Fruit fly (Drosophila melanogaster) whole organism, prepupa: ENCODE data around the gene Nt5a.

Source experiments
- Blimp-1 ChIP-seq: fragments of 200-800 bp; sonication (Bioruptor generic); optimal IDR thresholded peaks from 3 replicates; lab custom pipeline; 2017; ENCODE audit warnings: missing biosample characterization, missing genetic modification characterization, mild to moderate bottlenecking, moderate library complexity, missing genetic modification reagents
- CG10631 ChIP-seq: fragments of 200-800 bp; sonication (Bioruptor generic); optimal IDR thresholded peaks from 2 replicates; lab custom pipeline; 2016; ENCODE audit warnings: missing biosample characterization, missing genetic modification characterization
- CG10669 ChIP-seq: fragments of 200-800 bp; sonication (Bioruptor generic); optimal IDR thresholded peaks from 3 replicates; lab custom pipeline; 2018; ENCODE audit warnings: missing biosample characterization, mild to moderate bottlenecking, missing genetic modification characterization, moderate library complexity
- CG11294 ChIP-seq: fragments of 200-800 bp; sonication (Bioruptor generic); IDR thresholded peaks from 2 replicates; pipeline ENCODE4 v1.3.6; 2022; ENCODE audit warnings: missing biosample characterization, missing genetic modification characterization
- CG11762 ChIP-seq: fragments of 200-800 bp; sonication (Bioruptor generic); optimal IDR thresholded peaks from 3 replicates; lab custom pipeline; 2016; ENCODE audit warnings: missing biosample characterization, missing genetic modification characterization; ENCODE audit not compliant: insufficient read depth
- CG11902 ChIP-seq: fragments of 200-800 bp; sonication (Bioruptor generic); optimal IDR thresholded peaks from 3 replicates; lab custom pipeline; 2016; ENCODE audit warnings: missing biosample characterization, missing genetic modification characterization
- CG15336 ChIP-seq: fragments of 200-800 bp; sonication (Bioruptor generic); IDR thresholded peaks from 2 replicates; pipeline ENCODE4 v1.3.6; 2022; ENCODE audit warnings: missing biosample characterization, missing genetic modification characterization
- CG1621 ChIP-seq: fragments of 200-800 bp; sonication (Bioruptor generic); optimal IDR thresholded peaks from 3 replicates; lab custom pipeline; 2018; ENCODE audit warnings: missing biosample characterization, mild to moderate bottlenecking, missing genetic modification characterization
- CG16779 ChIP-seq: fragments of 200-800 bp; sonication (Bioruptor generic); optimal IDR thresholded peaks from 3 replicates; lab custom pipeline; 2017; ENCODE audit warnings: missing biosample characterization, mild to moderate bottlenecking, missing genetic modification characterization
- CG3032 ChIP-seq: fragments of 200-800 bp; optimal IDR thresholded peaks from 2 replicates; lab custom pipeline; 2019; ENCODE audit warnings: missing biosample characterization, mild to moderate bottlenecking, missing genetic modification characterization, moderate library complexity
- CG31627 ChIP-seq: fragments of 200-800 bp; sonication (Bioruptor generic); optimal IDR thresholded peaks from 3 replicates; lab custom pipeline; 2016; ENCODE audit warnings: missing biosample characterization, missing genetic modification characterization
- CG32006 ChIP-seq: fragments of 200-800 bp; sonication (Bioruptor generic); optimal IDR thresholded peaks from 3 replicates; lab custom pipeline; 2017; ENCODE audit warnings: missing biosample characterization, mild to moderate bottlenecking, missing genetic modification characterization
- CG34406 ChIP-seq: fragments of 200-800 bp; sonication (Bioruptor generic); optimal IDR thresholded peaks from 3 replicates; lab custom pipeline; 2016; ENCODE audit warnings: missing biosample characterization, missing genetic modification characterization
- CG4318 ChIP-seq: fragments of 200-800 bp; sonication (Bioruptor generic); optimal IDR thresholded peaks from 3 replicates; lab custom pipeline; 2017; ENCODE audit warnings: missing biosample characterization, mild to moderate bottlenecking, missing genetic modification characterization
- CG6163 ChIP-seq: fragments of 200-800 bp; sonication (Bioruptor generic); IDR thresholded peaks from 3 replicates; pipeline ENCODE4 v1.3.6; 2022; ENCODE audit warnings: missing biosample characterization, missing genetic modification characterization
- CG6276 ChIP-seq: fragments of 200-800 bp; sonication (Bioruptor generic); optimal IDR thresholded peaks from 2 replicates; lab custom pipeline; 2017; ENCODE audit warnings: missing biosample characterization, mild to moderate bottlenecking, missing genetic modification characterization
- CG6792 ChIP-seq: fragments of 200-800 bp; sonication (Bioruptor generic); optimal IDR thresholded peaks from 3 replicates; lab custom pipeline; 2016; ENCODE audit warnings: missing biosample characterization, missing genetic modification characterization
- CG6808 ChIP-seq: fragments of 200-800 bp; sonication (Bioruptor generic); optimal IDR thresholded peaks from 3 replicates; lab custom pipeline; 2017; ENCODE audit warnings: missing biosample characterization, missing genetic modification characterization, mild to moderate bottlenecking, moderate library complexity, missing genetic modification reagents
- CG6854 ChIP-seq: fragments of 200-800 bp; sonication (Bioruptor generic); optimal IDR thresholded peaks from 2 replicates; lab custom pipeline; 2017; ENCODE audit warnings: missing biosample characterization, mild to moderate bottlenecking, missing genetic modification characterization
- CG7368 ChIP-seq: fragments of 200-800 bp; sonication (Bioruptor generic); optimal IDR thresholded peaks from 3 replicates; lab custom pipeline; 2016; ENCODE audit warnings: missing biosample characterization, missing genetic modification characterization
- CG8119 ChIP-seq: fragments of 200-800 bp; sonication (Bioruptor generic); IDR thresholded peaks from 3 replicates; pipeline ENCODE4 v1.3.6; 2022; ENCODE audit warnings: missing biosample characterization, missing genetic modification characterization
- CG8319 ChIP-seq: fragments of 200-800 bp; sonication (Bioruptor generic); optimal IDR thresholded peaks from 3 replicates; lab custom pipeline; 2016; ENCODE audit warnings: missing biosample characterization, missing genetic modification characterization
- CG9139 ChIP-seq: fragments of 200-800 bp; sonication (Bioruptor generic); optimal IDR thresholded peaks from 3 replicates; lab custom pipeline; 2017; ENCODE audit warnings: missing biosample characterization, mild to moderate bottlenecking, missing genetic modification characterization
- Eip75B ChIP-seq: fragments of 200-800 bp; sonication (Bioruptor generic); optimal IDR thresholded peaks from 3 replicates; lab custom pipeline; 2016; ENCODE audit warnings: missing biosample characterization, missing genetic modification characterization
- Eip78C ChIP-seq: fragments of 200-800 bp; sonication (Bioruptor generic); peaks from one replicate; lab custom pipeline; 2016; ENCODE audit warnings: missing biosample characterization, missing genetic modification characterization
- Eip93F ChIP-seq: fragments of 200-800 bp; sonication (Bioruptor generic); optimal IDR thresholded peaks from 2 replicates; lab custom pipeline; 2016; ENCODE audit warnings: missing biosample characterization, mild to moderate bottlenecking, missing genetic modification characterization
- Ets96B ChIP-seq: fragments of 200-800 bp; optimal IDR thresholded peaks from 2 replicates; lab custom pipeline; 2019; ENCODE audit warnings: missing biosample characterization, mild to moderate bottlenecking, missing genetic modification characterization, moderate library complexity
- Gug ChIP-seq: fragments of 200-800 bp; sonication (Bioruptor generic); IDR thresholded peaks from 2 replicates; pipeline ENCODE4 v1.3.6; 2022; ENCODE audit warnings: missing biosample characterization, missing genetic modification characterization
- Hr38 ChIP-seq: sonication (Bioruptor generic); optimal IDR thresholded peaks from 2 replicates; lab custom pipeline; 2016; ENCODE audit warnings: missing biosample characterization, missing genetic modification characterization
- Hr39 ChIP-seq: fragments of 200-800 bp; sonication (Bioruptor generic); optimal IDR thresholded peaks from 2 replicates; lab custom pipeline; 2016; ENCODE audit warnings: missing biosample characterization, missing genetic modification characterization
- Hr4 ChIP-seq: fragments of 200-800 bp; sonication (Bioruptor generic); optimal IDR thresholded peaks from 3 replicates; lab custom pipeline; 2016; ENCODE audit warnings: missing biosample characterization, missing genetic modification characterization
- Lpt ChIP-seq: fragments of 200-800 bp; sonication (Bioruptor generic); optimal IDR thresholded peaks from 3 replicates; lab custom pipeline; 2016; ENCODE audit warnings: missing biosample characterization, missing genetic modification characterization
- OdsH ChIP-seq: fragments of 200-800 bp; sonication (Bioruptor generic); optimal IDR thresholded peaks from 3 replicates; lab custom pipeline; 2016; ENCODE audit warnings: missing biosample characterization, missing genetic modification characterization
- Smox ChIP-seq: fragments of 200-800 bp; sonication (Bioruptor generic); optimal IDR thresholded peaks from 3 replicates; lab custom pipeline; 2016; ENCODE audit warnings: missing biosample characterization, missing genetic modification characterization
- Sox102F ChIP-seq: fragments of 200-800 bp; sonication (Bioruptor generic); optimal IDR thresholded peaks from 2 replicates; lab custom pipeline; 2016; ENCODE audit warnings: missing biosample characterization, mild to moderate bottlenecking, missing genetic modification characterization
- Sox14 ChIP-seq: fragments of 200-800 bp; sonication (Bioruptor generic); optimal IDR thresholded peaks from 3 replicates; lab custom pipeline; 2016; ENCODE audit warnings: missing biosample characterization, missing genetic modification characterization
- Sox15 ChIP-seq: fragments of 200-800 bp; sonication (Bioruptor generic); optimal IDR thresholded peaks from 3 replicates; lab custom pipeline; 2016; ENCODE audit warnings: missing biosample characterization, missing genetic modification characterization
- achi ChIP-seq: fragments of 200-800 bp; sonication (Bioruptor generic); optimal IDR thresholded peaks from 3 replicates; lab custom pipeline; 2016; ENCODE audit warnings: missing biosample characterization, missing genetic modification characterization
- acj6 ChIP-seq: fragments of 200-800 bp; sonication (Bioruptor generic); optimal IDR thresholded peaks from 3 replicates; lab custom pipeline; 2016; ENCODE audit warnings: missing biosample characterization, missing genetic modification characterization
- cyc ChIP-seq: fragments of 200-800 bp; sonication (Bioruptor generic); optimal IDR thresholded peaks from 3 replicates; lab custom pipeline; 2016; ENCODE audit warnings: missing biosample characterization, missing genetic modification characterization
- dac ChIP-seq: fragments of 200-800 bp; sonication (Bioruptor generic); optimal IDR thresholded peaks from 2 replicates; lab custom pipeline; 2017; ENCODE audit warnings: missing biosample characterization, mild to moderate bottlenecking, missing genetic modification characterization
- dsx ChIP-seq: fragments of 200-800 bp; optimal IDR thresholded peaks from 3 replicates; lab custom pipeline; 2019; ENCODE audit warnings: missing biosample characterization, mild to moderate bottlenecking, missing genetic modification characterization, moderate library complexity; ENCODE audit not compliant: poor library complexity, severe bottlenecking
- esn ChIP-seq: fragments of 200-800 bp; sonication (Bioruptor generic); optimal IDR thresholded peaks from 2 replicates; lab custom pipeline; 2016; ENCODE audit warnings: missing biosample characterization, mild to moderate bottlenecking, missing genetic modification characterization, moderate library complexity
- fd59A ChIP-seq: fragments of 200-800 bp; sonication (Bioruptor generic); optimal IDR thresholded peaks from 2 replicates; lab custom pipeline; 2017; ENCODE audit warnings: missing biosample characterization, mild to moderate bottlenecking, missing genetic modification characterization, missing genetic modification reagents
- fd85E ChIP-seq: fragments of 200-800 bp; sonication (Bioruptor generic); optimal IDR thresholded peaks from 3 replicates; lab custom pipeline; 2016; ENCODE audit warnings: missing biosample characterization, missing genetic modification characterization
- pdm3 ChIP-seq: fragments of 200-800 bp; sonication (Bioruptor generic); optimal IDR thresholded peaks from 3 replicates; lab custom pipeline; 2016; ENCODE audit warnings: missing biosample characterization, missing genetic modification characterization
- topi ChIP-seq: fragments of 200-800 bp; sonication (Bioruptor generic); optimal IDR thresholded peaks from 3 replicates; lab custom pipeline; 2016; ENCODE audit warnings: missing biosample characterization, missing genetic modification characterization
- vri ChIP-seq: fragments of 200-800 bp; sonication (Bioruptor generic); optimal IDR thresholded peaks from 3 replicates; lab custom pipeline; 2016; ENCODE audit warnings: missing biosample characterization, mild to moderate bottlenecking, missing genetic modification characterization

The Nt5a gene

DNA sequence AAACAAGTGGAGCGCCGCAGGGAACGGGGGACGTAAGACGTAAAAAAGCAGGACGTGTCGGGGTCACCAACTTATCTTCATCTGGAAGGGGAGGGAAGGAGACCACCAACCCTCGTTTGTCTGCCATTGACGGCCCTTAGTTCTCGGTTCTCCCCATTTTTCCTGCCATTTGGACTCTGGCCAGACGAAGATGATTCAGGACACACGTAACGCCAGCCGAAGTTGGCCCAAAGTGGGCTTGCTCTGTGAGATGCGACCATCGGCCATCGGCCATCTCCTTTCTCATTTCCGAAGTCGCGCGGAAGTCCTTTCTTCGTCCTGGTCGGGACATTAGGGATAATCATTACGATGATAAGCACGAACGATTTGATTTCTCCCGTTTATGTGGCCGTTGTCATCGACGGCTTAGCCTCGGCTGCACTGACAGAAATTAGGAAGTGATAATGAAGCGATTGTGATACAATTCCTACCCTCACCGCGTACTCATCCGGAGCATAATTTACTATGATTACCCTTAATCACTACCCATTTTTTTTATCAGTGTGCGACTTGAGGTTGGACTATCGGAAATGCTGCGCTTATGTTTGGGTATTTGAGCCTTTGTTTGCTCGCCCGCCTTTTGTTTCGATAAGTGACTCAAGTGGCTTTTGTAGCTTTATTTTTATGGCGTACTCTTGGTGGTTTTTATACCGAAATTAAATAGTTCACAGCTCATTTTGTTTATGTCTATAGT lies 26.2 kb downstream of the Nt5a start:
- TF ChIP-seq CG4318 (GFP tag; lab: Kevin White, UChicago) (no peak), Sox15 (GFP tag; lab: Kevin White, UChicago) (no peak), CG6276 (no peak), CG15336 (GFP tag; lab: Robert Waterston, UW) (no peak), CG11762 (GFP tag; lab: Kevin White, UChicago) (no peak), Eip78C (GFP tag; lab: Kevin White, UChicago) (no peak), CG6163 (no peak), Lpt (GFP tag; lab: Kevin White, UChicago) (no peak), Sox102F (no peak), vri (GFP tag; lab: Kevin White, UChicago) (no peak), CG32006 (GFP tag; lab: Kevin White, UChicago) (no peak), Gug (GFP tag; lab: Robert Waterston, UW) (no peak), CG6854 (GFP tag; lab: Kevin White, UChicago) (no peak), CG8319 (GFP tag; lab: Kevin White, UChicago) (no peak), Hr38 (GFP tag; lab: Kevin White, UChicago) (no peak), CG10631 (no peak), dsx (no peak)

DNA sequence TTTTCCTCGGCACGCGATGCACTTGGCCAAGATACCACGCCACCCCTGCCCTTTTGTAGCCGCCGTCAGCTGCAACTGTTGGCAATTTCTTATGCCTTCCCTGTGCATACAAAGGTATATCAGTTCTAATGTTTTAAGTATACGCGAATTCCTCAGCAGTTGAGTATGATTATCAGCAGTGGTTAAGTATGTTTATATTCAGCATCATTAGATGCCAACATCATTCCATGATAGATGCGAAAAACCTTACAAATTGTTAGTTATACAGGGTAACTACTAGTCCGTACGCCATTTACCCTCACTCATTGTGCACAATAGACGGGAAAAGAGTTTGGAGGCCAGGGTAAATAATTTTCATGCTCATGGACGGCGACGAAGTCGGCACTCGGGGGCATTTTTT lies 27.5 kb downstream of the Nt5a start:
- TF ChIP-seq Hr38 (GFP tag; lab: Kevin White, UChicago) (no peak), CG6792 (GFP tag; lab: Kevin White, UChicago) (no peak), CG31627 (GFP tag; lab: Kevin White, UChicago) (peak; percentile 4), achi (GFP tag; lab: Kevin White, UChicago) (no peak), dac (no peak), CG1621 (tag; lab: Kevin White, UChicago) (peak; percentile 8), CG3032 (tag; lab: Kevin White, UChicago) (no peak), Hr39 (GFP tag; lab: Kevin White, UChicago) (peak; percentile 27), fd59A (peak; percentile 27), Sox15 (GFP tag; lab: Kevin White, UChicago) (no peak), Sox102F (peak; percentile 7), CG11294 (GFP tag; lab: Robert Waterston, UW) (no peak), Smox (peak; percentile 4), CG8119 (peak; percentile 61), CG6854 (GFP tag; lab: Kevin White, UChicago) (no peak), Eip78C (GFP tag; lab: Kevin White, UChicago) (no peak), topi (GFP tag; lab: Kevin White, UChicago) (no peak), CG16779 (tag; lab: Kevin White, UChicago) (no peak), CG32006 (GFP tag; lab: Kevin White, UChicago) (peak; percentile 62), esn (GFP tag; lab: Kevin White, UChicago) (no peak), CG7368 (GFP tag; lab: Kevin White, UChicago) (no peak), Lpt (GFP tag; lab: Kevin White, UChicago) (peak; percentile 16), fd85E (GFP tag; lab: Kevin White, UChicago) (no peak), acj6 (GFP tag; lab: Kevin White, UChicago) (peak; percentile 56), CG9139 (no peak), cyc (no peak), Ets96B (tag; lab: Kevin White, UChicago) (no peak), OdsH (GFP tag; lab: Kevin White, UChicago) (peak; percentile 47), CG4318 (GFP tag; lab: Kevin White, UChicago) (no peak), CG10631 (peak; percentile 21), Eip93F (GFP tag; lab: Kevin White, UChicago) (no peak), CG34406 (GFP tag; lab: Kevin White, UChicago) (peak; percentile 17), Gug (GFP tag; lab: Robert Waterston, UW) (no peak), CG6808 (GFP tag; lab: Kevin White, UChicago) (no peak), Hr4 (GFP tag; lab: Kevin White, UChicago) (peak; percentile 52), pdm3 (peak; percentile 62), Blimp-1 (no peak), Eip75B (GFP tag; lab: Kevin White, UChicago) (no peak), CG6163 (peak; percentile 58; the same call in 2 of the 3 replicates), CG10669 (GFP tag; lab: Kevin White, UChicago) (no peak), CG11902 (no peak), Sox14 (GFP tag; lab: Kevin White, UChicago) (peak; percentile 45)
